Worm (Caenorhabditis elegans) whole organism, midembryonic: ENCODE data around the gene usp-33.

Experiments used
- T22C8.4 ChIP-seq: fragments of 200-800 bp; sonication (Bioruptor generic); IDR thresholded peaks from 2 replicates; pipeline ENCODE4 v1.3.6; 2022; ENCODE audit warnings: missing genetic modification characterization, missing compliant biosample characterization
- cog-1 ChIP-seq: sonication (generic microtip); optimal IDR thresholded peaks from 2 replicates; lab custom pipeline; 2016; ENCODE audit warnings: missing genetic modification characterization, missing compliant biosample characterization
- flt-1 ChIP-seq: fragments of 200-800 bp; sonication (Bioruptor generic); IDR thresholded peaks from 2 replicates; pipeline ENCODE4 v1.3.6; 2022; ENCODE audit warnings: missing genetic modification characterization, missing compliant biosample characterization
- klf-2 ChIP-seq: fragments of 200-800 bp; sonication (Bioruptor generic); conservative IDR thresholded peaks from 2 replicates; pipeline ENCODE4 v1.3.6; 2022; ENCODE audit warnings: missing genetic modification reagents, missing genetic modification characterization, missing compliant biosample characterization
- med-1 ChIP-seq: sonication (generic microtip); optimal IDR thresholded peaks from 2 replicates; lab custom pipeline; 2017; ENCODE audit warnings: missing genetic modification characterization, mild to moderate bottlenecking, missing compliant biosample characterization, antibody characterized with exemption, missing genetic modification reagents; ENCODE audit not compliant: insufficient read depth
- ref-1 ChIP-seq: fragments of 200-800 bp; sonication (Bioruptor generic); conservative IDR thresholded peaks from 2 replicates; pipeline ENCODE4 v1.3.6; 2022; ENCODE audit warnings: missing genetic modification reagents, missing genetic modification characterization, missing compliant biosample characterization
- tab-1 ChIP-seq: fragments of 200-800 bp; sonication (Bioruptor generic); IDR thresholded peaks from 2 replicates; pipeline ENCODE4 v1.3.6; 2022; ENCODE audit warnings: missing genetic modification characterization, missing compliant biosample characterization
- ztf-23 ChIP-seq: fragments of 200-800 bp; sonication (Bioruptor generic); IDR thresholded peaks from 2 replicates; pipeline ENCODE4 v1.3.6; 2022; ENCODE audit warnings: missing genetic modification reagents, missing genetic modification characterization, missing compliant biosample characterization
- ztf-29 ChIP-seq: fragments of 200-800 bp; sonication (Bioruptor generic); IDR thresholded peaks from 2 replicates; pipeline ENCODE4 v1.3.6; 2022; ENCODE audit warnings: missing genetic modification reagents, missing genetic modification characterization, missing compliant biosample characterization

Gene usp-33

DNA sequence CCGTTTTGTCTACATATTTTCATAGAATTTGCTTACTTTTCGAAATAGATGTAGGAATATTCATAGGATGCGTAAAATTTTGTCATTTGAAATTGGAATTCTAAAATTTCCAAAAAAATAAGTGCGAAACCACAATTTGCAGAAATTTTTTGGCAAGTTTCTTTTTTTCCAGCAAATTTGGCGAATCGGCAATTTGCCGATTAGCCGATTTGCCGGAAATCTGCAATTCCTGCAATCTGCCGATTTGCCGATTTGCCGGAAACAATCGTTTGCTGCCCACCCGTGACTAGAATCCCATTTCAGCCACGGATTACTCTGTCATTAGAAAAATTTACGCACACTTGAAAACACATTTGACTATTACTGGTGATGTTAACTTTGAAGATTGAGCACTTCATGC is 13.1 kb downstream of the usp-33 start:
- no peak for TF ChIP-seq ref-1 (GFP tag; lab: Robert Waterston, UW)
- no peak for TF ChIP-seq ztf-29
- TF ChIP-seq klf-2, result no peak
- TF ChIP-seq T22C8.4 (GFP tag; lab: Robert Waterston, UW), result no peak
- no peak for TF ChIP-seq med-1
- no peak for TF ChIP-seq cog-1 (tag; lab: Kevin White, UChicago)
- no peak for TF ChIP-seq ztf-23 (GFP tag; lab: Robert Waterston, UW)
- TF ChIP-seq tab-1 (GFP tag; lab: Robert Waterston, UW), result no peak
- no peak for TF ChIP-seq flt-1

DNA sequence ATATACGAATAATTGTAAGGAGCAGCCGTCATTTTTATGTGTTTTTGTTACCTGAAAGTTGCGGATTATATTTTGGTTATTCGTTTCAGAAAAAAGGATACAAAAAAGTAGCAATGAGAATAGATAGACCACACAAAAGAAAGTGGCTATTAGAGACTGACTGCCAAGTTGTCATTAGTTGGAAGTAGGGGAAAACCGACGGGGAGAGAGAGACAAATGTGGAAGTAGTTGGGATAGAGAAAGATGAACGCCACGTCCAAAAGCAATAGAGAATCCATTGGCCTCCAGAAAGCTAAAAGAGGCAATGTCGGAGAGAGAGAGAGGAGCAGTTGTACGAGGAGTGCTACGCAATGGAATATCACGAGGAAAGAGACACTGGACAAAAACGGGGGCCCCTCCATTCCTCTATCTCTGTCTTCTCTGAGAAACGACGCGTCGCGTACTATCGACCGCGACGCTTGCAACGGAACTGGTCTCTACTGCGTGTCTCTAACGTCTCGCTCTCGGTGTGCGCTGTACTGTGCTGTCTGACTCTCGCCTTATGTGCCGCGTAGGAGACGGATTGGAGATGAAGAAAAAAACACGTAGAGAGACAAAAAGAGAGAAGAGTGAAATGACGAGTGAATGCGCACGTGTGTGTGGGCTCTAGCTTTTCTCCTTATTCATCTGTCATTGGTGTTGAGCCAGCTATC is 15.6 kb downstream of the usp-33 start, which contains the start of gene rab-14:
TSS of gene rab-14 (minus strand) at position 51 of the 692 bp plus-strand sequence.
- TF ChIP-seq tab-1 (GFP tag; lab: Robert Waterston, UW), result 0 out of 2 replicates have a peak, but pooled peaks have one; percentile 17
- TF ChIP-seq T22C8.4 (GFP tag; lab: Robert Waterston, UW), result no peak
- peak; percentile 57; the same call in 1 of the 2 replicates for TF ChIP-seq flt-1
- no peak for TF ChIP-seq ref-1 (GFP tag; lab: Robert Waterston, UW)
- TF ChIP-seq klf-2, result no peak
- TF ChIP-seq ztf-23 (GFP tag; lab: Robert Waterston, UW), result peak; percentile 80
- TF ChIP-seq cog-1 (tag; lab: Kevin White, UChicago), result peak; percentile 2
- TF ChIP-seq ztf-29, result no peak
- no peak for TF ChIP-seq med-1

DNA sequence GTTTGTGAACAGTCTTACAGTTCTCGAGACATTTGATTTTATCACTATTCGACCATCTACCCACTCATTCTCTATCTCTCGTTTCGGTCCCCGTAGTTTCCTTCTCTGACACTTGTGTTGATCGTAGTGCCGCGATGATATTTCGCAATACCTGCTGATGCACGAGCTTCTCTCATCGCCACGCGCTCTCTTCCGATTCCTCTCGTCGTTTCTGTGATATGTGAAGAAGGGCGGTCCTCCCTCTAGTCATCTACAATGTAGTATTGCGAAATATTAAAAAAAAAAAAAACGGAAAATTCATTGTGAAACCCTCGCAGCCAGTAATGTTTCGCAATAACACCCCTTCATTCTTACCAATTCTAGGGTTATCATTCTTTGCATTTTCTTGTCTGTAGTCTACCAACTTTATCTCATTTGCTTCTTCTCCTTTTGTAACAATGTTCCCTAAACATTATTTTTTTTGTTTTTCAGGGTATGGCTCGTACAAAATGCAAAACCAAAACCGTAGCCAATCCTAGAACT is 16.4 kb downstream of the usp-33 start, which contains the start of gene nipi-3:
TSS of gene nipi-3 (plus strand) at position 472 of the 522 bp plus-strand sequence.
- TF ChIP-seq ztf-23 (GFP tag; lab: Robert Waterston, UW) (no peak), med-1 (no peak), T22C8.4 (GFP tag; lab: Robert Waterston, UW) (no peak), tab-1 (GFP tag; lab: Robert Waterston, UW) (no peak), ref-1 (GFP tag; lab: Robert Waterston, UW) (no peak), ztf-29 (no peak), klf-2 (no peak), flt-1 (no peak)

DNA sequence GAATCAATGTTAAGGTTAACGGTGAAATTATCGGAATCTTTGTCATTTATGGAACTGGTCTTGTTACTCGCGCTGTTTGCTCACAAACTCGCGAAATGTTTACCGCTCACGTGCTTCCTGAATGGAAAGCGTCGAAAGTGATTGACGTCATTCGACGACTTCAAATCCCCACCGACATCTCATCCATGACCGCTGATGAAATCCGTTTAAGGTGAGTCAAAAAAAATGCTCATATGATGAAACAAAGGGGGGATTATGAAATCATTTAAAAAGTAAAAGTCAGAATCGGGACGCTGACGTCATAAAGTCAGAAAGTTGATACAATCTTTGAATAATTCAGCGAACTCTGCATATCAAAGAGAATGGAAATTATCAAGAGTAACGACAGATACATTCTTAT is 17.4 kb downstream of the usp-33 start:
- TF ChIP-seq klf-2 (no peak), T22C8.4 (GFP tag; lab: Robert Waterston, UW) (no peak), ref-1 (GFP tag; lab: Robert Waterston, UW) (no peak), med-1 (no peak), flt-1 (no peak), cog-1 (tag; lab: Kevin White, UChicago) (no peak), ztf-29 (no peak), tab-1 (GFP tag; lab: Robert Waterston, UW) (no peak), ztf-23 (GFP tag; lab: Robert Waterston, UW) (no peak)

DNA sequence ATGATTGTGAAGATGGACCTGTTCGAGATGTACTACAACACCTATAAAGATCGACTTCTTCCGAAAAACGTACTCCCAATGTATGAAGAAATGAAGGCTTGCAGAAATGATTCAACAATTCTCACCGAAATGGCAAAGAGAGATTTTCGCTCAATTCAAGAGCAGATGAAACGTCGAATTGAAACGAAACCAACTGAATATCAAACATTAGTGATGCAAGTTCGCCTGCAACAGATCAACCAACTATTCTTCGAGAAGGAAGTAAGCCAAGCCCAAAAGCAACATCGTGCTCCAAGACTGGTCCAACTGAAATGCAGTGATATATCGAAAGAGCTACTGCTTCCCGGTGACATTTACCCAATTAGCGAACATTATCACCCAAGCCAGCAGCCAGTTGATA is 18.5 kb downstream of the usp-33 start:
- no peak for TF ChIP-seq ref-1 (GFP tag; lab: Robert Waterston, UW)
- TF ChIP-seq klf-2, result no peak
- TF ChIP-seq flt-1, result no peak
- no peak for TF ChIP-seq ztf-23 (GFP tag; lab: Robert Waterston, UW)
- no peak for TF ChIP-seq cog-1 (tag; lab: Kevin White, UChicago)

DNA sequence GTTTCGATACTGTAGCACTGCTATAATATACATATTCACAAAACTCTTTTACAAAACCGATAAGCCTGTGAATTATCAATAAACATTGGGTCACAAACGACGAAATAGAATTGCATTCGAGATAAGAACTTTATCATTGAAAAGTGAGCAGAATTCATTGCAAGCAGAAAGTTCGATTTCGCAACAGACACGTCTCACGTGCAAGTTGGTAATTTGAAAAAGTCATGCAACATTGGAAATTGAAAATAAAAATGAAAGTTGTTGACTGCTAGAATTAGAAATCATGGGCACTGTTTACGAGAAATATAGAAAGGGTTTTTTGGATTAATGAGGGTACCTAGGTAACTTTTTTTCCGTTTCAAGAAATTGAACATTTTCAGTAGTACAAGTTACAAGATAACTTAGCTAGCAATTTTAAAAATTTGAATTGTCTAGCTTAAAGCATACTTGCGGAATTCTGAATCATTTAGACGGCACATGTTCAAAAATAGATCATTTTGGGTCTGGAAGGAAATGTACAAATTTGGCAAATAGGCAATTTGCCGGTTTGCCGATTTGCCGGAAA is 19.4 kb downstream of the usp-33 start:
- TF ChIP-seq cog-1 (tag; lab: Kevin White, UChicago) (no peak), klf-2 (no peak), T22C8.4 (GFP tag; lab: Robert Waterston, UW) (no peak), tab-1 (GFP tag; lab: Robert Waterston, UW) (no peak), ztf-23 (GFP tag; lab: Robert Waterston, UW) (no peak), ztf-29 (no peak), med-1 (no peak), ref-1 (GFP tag; lab: Robert Waterston, UW) (no peak), flt-1 (no peak)

DNA sequence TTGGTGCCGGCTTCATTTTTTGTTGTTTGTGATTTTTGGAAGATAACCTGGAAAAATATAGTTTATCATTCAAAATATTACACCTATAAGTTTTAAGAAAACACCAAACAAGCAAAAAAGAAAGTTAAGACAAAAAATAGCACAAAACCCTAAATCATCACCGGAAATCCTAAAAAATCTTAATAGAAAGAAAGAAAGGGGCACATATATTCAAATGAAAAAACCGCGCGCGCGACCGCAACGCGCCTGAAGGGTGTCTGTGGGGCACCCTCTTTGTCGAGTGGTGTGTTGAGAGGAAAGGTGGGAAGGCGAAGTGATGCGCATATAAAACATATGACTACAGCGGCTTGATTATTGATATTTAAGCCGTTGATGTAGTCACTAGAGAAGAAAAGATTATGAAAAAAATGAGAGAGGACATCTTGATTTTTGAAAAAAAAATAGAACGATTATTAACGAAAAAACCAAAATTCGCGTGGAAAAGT is 22.6 kb downstream of the usp-33 start, which contains the start of gene K09E9.3:
TSS of gene K09E9.3 (minus strand) at position 51 of the 485 bp plus-strand sequence.
- no peak for TF ChIP-seq cog-1 (tag; lab: Kevin White, UChicago)
- TF ChIP-seq T22C8.4 (GFP tag; lab: Robert Waterston, UW), result no peak
- TF ChIP-seq flt-1, result peak; percentile 34; the same call in 1 of the 2 replicates
- TF ChIP-seq ztf-23 (GFP tag; lab: Robert Waterston, UW), result 0 out of 2 replicates have a peak, but pooled peaks have one; percentile 23

DNA sequence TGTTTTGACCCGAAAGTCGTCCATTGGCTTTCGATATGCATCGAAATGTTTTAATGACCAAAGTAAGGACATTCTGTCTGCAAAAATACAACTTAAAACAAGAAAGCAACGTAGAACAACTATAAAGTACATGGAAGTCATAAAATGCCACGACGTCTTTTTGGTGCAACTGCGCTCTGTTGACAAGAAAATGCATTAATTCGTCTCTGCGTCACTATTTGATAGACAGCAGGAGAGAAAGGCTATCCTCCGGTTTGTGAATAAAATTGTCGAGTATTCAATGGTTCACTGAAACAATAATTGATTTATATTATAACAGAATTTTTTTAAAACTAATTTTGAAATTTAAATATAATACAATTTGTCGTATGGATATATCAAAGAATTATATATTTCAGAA is 25.3 kb downstream of the usp-33 start, which contains the start of gene ergi-3:
TSS of gene ergi-3 (minus strand) at position 311 of the 400 bp plus-strand sequence.
- TF ChIP-seq cog-1 (tag; lab: Kevin White, UChicago) (peak; percentile 53), tab-1 (GFP tag; lab: Robert Waterston, UW) (no peak), med-1 (no peak), ztf-29 (no peak)

DNA sequence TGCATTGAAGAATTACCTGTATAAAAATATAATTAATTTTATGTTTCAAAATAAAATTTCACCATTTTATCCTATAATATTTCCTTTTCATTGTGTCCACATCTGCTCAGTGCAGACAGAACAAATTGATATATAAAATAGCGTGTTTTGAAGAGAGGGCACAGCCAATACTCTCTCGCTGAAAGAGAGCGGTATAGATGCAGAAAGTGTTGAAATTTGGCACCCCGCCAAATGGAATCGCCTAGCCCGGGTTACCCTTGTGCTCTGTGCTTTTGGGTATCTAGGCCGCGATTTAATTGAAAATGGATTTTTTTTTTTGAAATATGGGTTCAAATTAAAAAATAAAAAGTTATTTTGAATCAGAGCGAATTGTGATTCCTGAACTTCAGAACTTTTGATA is 26.0 kb downstream of the usp-33 start:
- TF ChIP-seq klf-2, result no peak
- no peak for TF ChIP-seq ztf-29
- TF ChIP-seq flt-1, result no peak
- no peak for TF ChIP-seq ref-1 (GFP tag; lab: Robert Waterston, UW)
- no peak for TF ChIP-seq ztf-23 (GFP tag; lab: Robert Waterston, UW)
- no peak for TF ChIP-seq tab-1 (GFP tag; lab: Robert Waterston, UW)
- TF ChIP-seq T22C8.4 (GFP tag; lab: Robert Waterston, UW), result no peak
- TF ChIP-seq cog-1 (tag; lab: Kevin White, UChicago), result no peak
- TF ChIP-seq med-1, result no peak

DNA sequence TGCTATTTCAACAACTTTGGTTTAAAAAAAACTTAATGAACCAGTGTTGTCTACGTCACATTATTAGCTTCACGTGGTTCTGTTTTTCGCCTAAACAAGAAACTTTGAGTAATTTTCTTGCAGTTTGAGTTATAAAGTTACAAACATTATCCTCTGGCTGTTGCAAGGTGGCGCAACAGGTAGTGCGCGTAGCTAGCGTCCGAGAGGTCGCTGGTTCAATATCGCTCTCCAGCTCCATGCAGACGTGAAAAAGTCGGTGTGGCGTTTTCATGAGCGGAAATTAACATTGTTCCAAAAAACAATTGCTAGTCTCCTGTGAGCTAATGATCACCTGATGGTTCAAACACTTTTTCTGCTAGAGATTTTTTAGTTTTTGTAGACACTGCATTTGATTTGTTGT is 28.1 kb downstream of the usp-33 start:
- TF ChIP-seq flt-1 (peak; percentile 75), med-1 (no peak), tab-1 (GFP tag; lab: Robert Waterston, UW) (peak; percentile 46; the same call in 1 of the 2 replicates), ref-1 (GFP tag; lab: Robert Waterston, UW) (0 out of 2 replicates have a peak, but pooled peaks have one; percentile 30)
